Fruit fly (Drosophila melanogaster): ENCODE measurements around the gene nac.

nac gene

dm6 chr3R:8349449-8350115 lies 45.8 kb upstream of the nac start, which contains the start of gene Atg13 (continued):
- TF ChIP-seq CG16813 (GFP tag; IDR thresholded peaks at IDR 0.05; ENCODE audit: partially characterized antibody) (peak; percentile 83), Drgx (GFP tag; IDR thresholded peaks at IDR 0.05) (peak; percentile 75; the same call in 1 of the 2 replicates), CG33213 (GFP tag; optimal IDR thresholded peaks at IDR 0.05) (no peak), CG8924 (tag; optimal IDR thresholded peaks at IDR 0.05) (peak; percentile 54), Nf-YA (GFP tag; IDR thresholded peaks at IDR 0.05) (no peak), run (tag; optimal IDR thresholded peaks at IDR 0.05) (no peak), HLHmδ (GFP tag; optimal IDR thresholded peaks at IDR 0.05) (peak; percentile 45), CG4404 (GFP tag; IDR thresholded peaks at IDR 0.05) (no peak), ase (GFP tag; IDR thresholded peaks at IDR 0.05) (no peak), Max (GFP tag; optimal IDR thresholded peaks at IDR 0.05) (no peak), fru (optimal IDR thresholded peaks at IDR 0.05) (no peak), Fer1 (GFP tag; optimal IDR thresholded peaks at IDR 0.05) (peak; percentile 12), D19B (GFP tag; optimal IDR thresholded peaks at IDR 0.05) (no peak), sd (tag; optimal IDR thresholded peaks at IDR 0.05) (no peak), CG11398 (GFP tag; optimal IDR thresholded peaks at IDR 0.05) (no peak), CG13775 (GFP tag; optimal IDR thresholded peaks at IDR 0.05) (peak; percentile 50), Vsx1 (GFP tag; optimal IDR thresholded peaks at IDR 0.05) (no peak), fd64A (GFP tag; optimal IDR thresholded peaks at IDR 0.05) (no peak), CG3838 (GFP tag; optimal IDR thresholded peaks at IDR 0.05) (no peak), sens (GFP tag) (peak; percentile 61), CG9609 (GFP tag; optimal IDR thresholded peaks at IDR 0.05) (peak; percentile 8), fd3F (GFP tag; optimal IDR thresholded peaks at IDR 0.05) (no peak), tna (GFP tag; IDR thresholded peaks at IDR 0.05; ENCODE audit: partially characterized antibody) (peak; percentile 76), Rx (GFP tag; IDR thresholded peaks at IDR 0.05) (no peak), slbo (GFP tag; IDR thresholded peaks at IDR 0.05) (peak; percentile 35; the same call in 1 of the 2 replicates), chm (GFP tag; IDR thresholded peaks at IDR 0.05) (peak; percentile 70; the same call in 1 of the 2 replicates), gem (tag; optimal IDR thresholded peaks at IDR 0.05) (no peak), CG11085 (GFP tag; IDR thresholded peaks at IDR 0.05) (no peak), Atf-2 (GFP tag; optimal IDR thresholded peaks at IDR 0.05) (no peak), croc (GFP tag; conservative IDR thresholded peaks at IDR 0.05) (no peak), danr (GFP tag; IDR thresholded peaks at IDR 0.05) (no peak), CG10959 (GFP tag; IDR thresholded peaks at IDR 0.05) (no peak), CG4730 (GFP tag; IDR thresholded peaks at IDR 0.05) (no peak), gro (GFP tag; optimal IDR thresholded peaks at IDR 0.05) (no peak), cwo (GFP tag; optimal IDR thresholded peaks at IDR 0.05) (no peak), seq (GFP tag; IDR thresholded peaks at IDR 0.05) (no peak), Atf6 (GFP tag; IDR thresholded peaks at IDR 0.05) (no peak), CG17912 (GFP tag; optimal IDR thresholded peaks at IDR 0.05) (no peak), ttk (GFP tag; IDR thresholded peaks at IDR 0.05) (no peak), Dbx (GFP tag; IDR thresholded peaks at IDR 0.05) (no peak), CG12769 (tag; optimal IDR thresholded peaks at IDR 0.05) (no peak), stwl (tag; optimal IDR thresholded peaks at IDR 0.05) (peak; percentile 25), CG15269 (tag; optimal IDR thresholded peaks at IDR 0.05) (no peak)

Measured in whole organism, embryonic.